Fruit fly (Drosophila melanogaster) whole organism, embryonic: Measurements from ENCODE around the gene CG43901.
A peak's percentile ranks its signal among the peaks of the same experiment; 100 is the strongest.

Experiments used
- Ada2b ChIP-seq: fragments of 200-800 bp; sonication (Bioruptor generic); IDR thresholded peaks from 2 replicates; pipeline ENCODE4 v1.3.6; 2022; ENCODE audit warnings: missing biosample characterization, missing genetic modification characterization
- Bdp1 ChIP-seq: fragments of 200-800 bp; sonication (Bioruptor generic); optimal IDR thresholded peaks from 3 replicates; lab custom pipeline; 2016; ENCODE audit warnings: missing biosample characterization, missing genetic modification characterization
- BtbVII ChIP-seq: fragments of 200-800 bp; sonication (Bioruptor generic); optimal IDR thresholded peaks from 3 replicates; lab custom pipeline; 2017; ENCODE audit warnings: missing biosample characterization, mild to moderate bottlenecking, missing genetic modification characterization
- CG10431 ChIP-seq: fragments of 200-800 bp; sonication (Bioruptor generic); optimal IDR thresholded peaks from 3 replicates; lab custom pipeline; 2018; ENCODE audit warnings: missing biosample characterization, mild to moderate bottlenecking, missing genetic modification characterization
- CG10565 ChIP-seq: fragments of 200-800 bp; sonication (Bioruptor generic); optimal IDR thresholded peaks from 3 replicates; lab custom pipeline; 2016; ENCODE audit warnings: missing biosample characterization, mild to moderate bottlenecking, missing genetic modification characterization
- CG11085 ChIP-seq: fragments of 200-800 bp; sonication (Bioruptor generic); IDR thresholded peaks from 2 replicates; pipeline ENCODE4 v1.3.6; 2022; ENCODE audit warnings: missing biosample characterization, missing genetic modification characterization
- CG11093 ChIP-seq: fragments of 200-800 bp; sonication (Bioruptor generic); IDR thresholded peaks from 3 replicates; pipeline ENCODE4 v1.3.6; 2022; ENCODE audit warnings: missing biosample characterization, missing genetic modification characterization
- CG12942 ChIP-seq: fragments of 200-800 bp; sonication (Bioruptor generic); optimal IDR thresholded peaks from 3 replicates; lab custom pipeline; 2016; ENCODE audit warnings: missing biosample characterization, missing genetic modification characterization
- CG13287 ChIP-seq: fragments of 200-800 bp; sonication (Bioruptor generic); IDR thresholded peaks from 2 replicates; pipeline ENCODE4 v1.3.6; 2022; ENCODE audit warnings: missing biosample characterization, missing genetic modification characterization; ENCODE audit not compliant: partially characterized antibody
- CG15514 ChIP-seq: fragments of 200-800 bp; sonication (Bioruptor generic); optimal IDR thresholded peaks from 3 replicates; lab custom pipeline; 2017; ENCODE audit warnings: missing biosample characterization, missing genetic modification characterization, mild to moderate bottlenecking, moderate library complexity, missing genetic modification reagents
- CG17186 ChIP-seq: fragments of 200-800 bp; sonication (Bioruptor generic); optimal IDR thresholded peaks from 3 replicates; lab custom pipeline; 2017; ENCODE audit warnings: missing biosample characterization, missing genetic modification reagents, missing genetic modification characterization
- CG18619 ChIP-seq: fragments of 200-800 bp; sonication (Bioruptor generic); optimal IDR thresholded peaks from 3 replicates; lab custom pipeline; 2017; ENCODE audit warnings: missing biosample characterization, mild to moderate bottlenecking, missing genetic modification characterization
- CG2889 ChIP-seq: fragments of 200-800 bp; sonication (Bioruptor generic); IDR thresholded peaks from 3 replicates; pipeline ENCODE4 v1.3.6; 2022; ENCODE audit warnings: missing biosample characterization, missing genetic modification characterization
- CG30020 ChIP-seq: fragments of 200-800 bp; optimal IDR thresholded peaks from 2 replicates; lab custom pipeline; 2019; ENCODE audit warnings: missing biosample characterization, mild to moderate bottlenecking, missing genetic modification characterization, moderate library complexity
- CG31388 ChIP-seq: fragments of 200-800 bp; sonication (Bioruptor generic); optimal IDR thresholded peaks from 2 replicates; lab custom pipeline; 2016; ENCODE audit warnings: missing biosample characterization, missing genetic modification characterization
- CG3838 ChIP-seq: fragments of 200-800 bp; sonication (Bioruptor generic); optimal IDR thresholded peaks from 3 replicates; lab custom pipeline; 2016; ENCODE audit warnings: missing biosample characterization, missing genetic modification characterization
- CG42726 ChIP-seq: fragments of 200-800 bp; sonication (Bioruptor generic); IDR thresholded peaks from 2 replicates; pipeline ENCODE4 v1.3.6; 2022; ENCODE audit warnings: missing biosample characterization, missing genetic modification characterization; ENCODE audit not compliant: partially characterized antibody
- CG43689 ChIP-seq: fragments of 200-800 bp; sonication (Bioruptor generic); IDR thresholded peaks from 2 replicates; pipeline ENCODE4 v1.3.6; 2022; ENCODE audit warnings: missing biosample characterization, missing genetic modification characterization
- CG6791 ChIP-seq: fragments of 200-800 bp; sonication (Bioruptor generic); IDR thresholded peaks from 3 replicates; pipeline ENCODE4 v1.3.6; 2022; ENCODE audit warnings: missing biosample characterization, missing genetic modification characterization; ENCODE audit not compliant: partially characterized antibody
- CG9876 ChIP-seq: fragments of 200-800 bp; sonication (Bioruptor generic); optimal IDR thresholded peaks from 2 replicates; lab custom pipeline; 2016; ENCODE audit warnings: missing biosample characterization, missing genetic modification characterization
- D19A ChIP-seq: fragments of 200-800 bp; optimal IDR thresholded peaks from 3 replicates; lab custom pipeline; 2019; ENCODE audit warnings: missing biosample characterization, mild to moderate bottlenecking, missing genetic modification characterization, moderate library complexity
- Gsc ChIP-seq: fragments of 200-800 bp; sonication (Bioruptor generic); IDR thresholded peaks from 2 replicates; pipeline ENCODE4 v1.3.6; 2022; ENCODE audit warnings: missing biosample characterization, missing genetic modification characterization
- H2.0 ChIP-seq: fragments of 200-800 bp; sonication (Bioruptor generic); IDR thresholded peaks from 2 replicates; pipeline ENCODE4 v1.3.6; 2022; ENCODE audit warnings: missing biosample characterization, missing genetic modification characterization
- Hey ChIP-seq: fragments of 200-800 bp; sonication (Bioruptor generic); optimal IDR thresholded peaks from 3 replicates; lab custom pipeline; 2018; ENCODE audit warnings: missing biosample characterization, mild to moderate bottlenecking, missing genetic modification characterization
- HmgD ChIP-seq: fragments of 200-800 bp; sonication (Bioruptor generic); optimal IDR thresholded peaks from 3 replicates; lab custom pipeline; 2016; ENCODE audit warnings: missing biosample characterization, missing genetic modification characterization
- HmgZ ChIP-seq: fragments of 200-800 bp; sonication (Bioruptor generic); optimal IDR thresholded peaks from 2 replicates; lab custom pipeline; 2018; ENCODE audit warnings: missing biosample characterization, mild to moderate bottlenecking, missing genetic modification characterization
- Jarid2 ChIP-seq: fragments of 200-800 bp; sonication (Bioruptor generic); optimal IDR thresholded peaks from 3 replicates; lab custom pipeline; 2017; ENCODE audit warnings: mild to moderate bottlenecking, missing biosample characterization, missing genetic modification reagents, missing genetic modification characterization
- Oaz ChIP-seq: fragments of 200-800 bp; sonication (Bioruptor generic); IDR thresholded peaks from 2 replicates; pipeline ENCODE4 v1.3.6; 2022; ENCODE audit warnings: missing biosample characterization, missing genetic modification characterization
- Opbp ChIP-seq: fragments of 200-800 bp; sonication (Bioruptor generic); IDR thresholded peaks from 3 replicates; pipeline ENCODE4 v1.3.6; 2022; ENCODE audit warnings: missing biosample characterization, missing genetic modification characterization; ENCODE audit not compliant: partially characterized antibody
- Poxn ChIP-seq: fragments of 200-800 bp; sonication (Bioruptor generic); IDR thresholded peaks from 2 replicates; pipeline ENCODE4 v1.3.6; 2022; ENCODE audit warnings: missing biosample characterization, missing genetic modification characterization
- Sox102F ChIP-seq: fragments of 200-800 bp; sonication (Bioruptor generic); optimal IDR thresholded peaks from 2 replicates; lab custom pipeline; 2018; ENCODE audit warnings: missing biosample characterization, mild to moderate bottlenecking, missing genetic modification characterization, moderate library complexity
- Sry-β ChIP-seq: fragments of 200-800 bp; sonication (Bioruptor generic); optimal IDR thresholded peaks from 2 replicates; lab custom pipeline; 2018; ENCODE audit warnings: missing biosample characterization, mild to moderate bottlenecking, missing genetic modification characterization, moderate library complexity
- TFAM ChIP-seq: fragments of 200-800 bp; sonication (Bioruptor generic); optimal IDR thresholded peaks from 2 replicates; lab custom pipeline; 2017; ENCODE audit warnings: missing biosample characterization, missing genetic modification characterization, inconsistent platforms
- Taf1 ChIP-seq: fragments of 200-800 bp; sonication (Bioruptor generic); IDR thresholded peaks from 2 replicates; pipeline ENCODE4 v1.3.6; 2022; ENCODE audit warnings: missing biosample characterization, missing genetic modification characterization
- dysf ChIP-seq: fragments of 200-800 bp; sonication (Bioruptor generic); IDR thresholded peaks from 3 replicates; pipeline ENCODE4 v1.3.6; 2022; ENCODE audit warnings: missing biosample characterization, missing genetic modification characterization
- exex ChIP-seq: fragments of 200-800 bp; sonication (Bioruptor generic); optimal IDR thresholded peaks from 4 replicates; lab custom pipeline; 2018; ENCODE audit warnings: missing biosample characterization, mild to moderate bottlenecking, missing genetic modification characterization, moderate library complexity
- fd3F ChIP-seq: fragments of 200-800 bp; sonication (Bioruptor generic); optimal IDR thresholded peaks from 2 replicates; lab custom pipeline; 2018; ENCODE audit warnings: missing biosample characterization, mild to moderate bottlenecking, missing genetic modification characterization, moderate library complexity
- gsb-n ChIP-seq: fragments of 200-800 bp; sonication (Bioruptor generic); optimal IDR thresholded peaks from 3 replicates; lab custom pipeline; 2018; ENCODE audit warnings: missing biosample characterization, mild to moderate bottlenecking, missing genetic modification characterization
- hkb ChIP-seq, 2 experiments: fragments of 200-800 bp in 1 of 2; fragments of >200 bp in 1 of 2; sonication (Bioruptor generic) in 1 of 2; IDR thresholded peaks in 1 of 2; optimal IDR thresholded peaks in 1 of 2; 2 replicates each; pipeline versions ENCODE4 v1.3.6 to Lab custom; 2017 to 2022; ENCODE audit warnings: missing biosample characterization in 1 of 2, missing genetic modification characterization in 1 of 2
- ken ChIP-seq: fragments of 200-800 bp; sonication (Bioruptor generic); IDR thresholded peaks from 3 replicates; pipeline ENCODE4 v1.3.6; 2022; ENCODE audit warnings: missing biosample characterization, missing genetic modification characterization
- lab ChIP-seq: fragments of 200-800 bp; sonication (Bioruptor generic); optimal IDR thresholded peaks from 3 replicates; lab custom pipeline; 2017; ENCODE audit warnings: missing biosample characterization, missing genetic modification characterization, mild to moderate bottlenecking, moderate library complexity, missing genetic modification reagents
- lbe ChIP-seq: fragments of 200-800 bp; sonication (Bioruptor generic); optimal IDR thresholded peaks from 2 replicates; lab custom pipeline; 2016; ENCODE audit warnings: missing biosample characterization, mild to moderate bottlenecking, missing genetic modification characterization
- lilli ChIP-seq: fragments of 200-800 bp; sonication (Bioruptor generic); optimal IDR thresholded peaks from 3 replicates; lab custom pipeline; 2016; ENCODE audit warnings: missing biosample characterization, missing genetic modification characterization
- mld ChIP-seq: fragments of 200-800 bp; sonication (Bioruptor generic); IDR thresholded peaks from 3 replicates; pipeline ENCODE4 v1.3.6; 2022; ENCODE audit warnings: missing biosample characterization, missing genetic modification characterization; ENCODE audit not compliant: partially characterized antibody
- pnt ChIP-seq: fragments of 200-800 bp; sonication (Bioruptor generic); optimal IDR thresholded peaks from 3 replicates; lab custom pipeline; 2016; ENCODE audit warnings: missing biosample characterization, missing genetic modification characterization
- tna ChIP-seq: fragments of 200-800 bp; sonication (Bioruptor generic); IDR thresholded peaks from 2 replicates; pipeline ENCODE4 v1.3.6; 2022; ENCODE audit warnings: missing biosample characterization, missing genetic modification characterization; ENCODE audit not compliant: partially characterized antibody
- toy ChIP-seq: fragments of 200-800 bp; sonication (Bioruptor generic); IDR thresholded peaks from 2 replicates; pipeline ENCODE4 v1.3.6; 2022; ENCODE audit warnings: missing biosample characterization, missing genetic modification characterization
- unc-4 ChIP-seq: fragments of 200-800 bp; sonication (Bioruptor generic); IDR thresholded peaks from 2 replicates; pipeline ENCODE4 v1.3.6; 2022; ENCODE audit warnings: missing biosample characterization, missing genetic modification characterization; ENCODE audit not compliant: partially characterized antibody
- usp ChIP-seq: fragments of >200 bp; optimal IDR thresholded peaks from 2 replicates; lab custom pipeline; 2017; ENCODE audit warnings: missing biosample characterization, missing genetic modification characterization

Gene CG43901

DNA sequence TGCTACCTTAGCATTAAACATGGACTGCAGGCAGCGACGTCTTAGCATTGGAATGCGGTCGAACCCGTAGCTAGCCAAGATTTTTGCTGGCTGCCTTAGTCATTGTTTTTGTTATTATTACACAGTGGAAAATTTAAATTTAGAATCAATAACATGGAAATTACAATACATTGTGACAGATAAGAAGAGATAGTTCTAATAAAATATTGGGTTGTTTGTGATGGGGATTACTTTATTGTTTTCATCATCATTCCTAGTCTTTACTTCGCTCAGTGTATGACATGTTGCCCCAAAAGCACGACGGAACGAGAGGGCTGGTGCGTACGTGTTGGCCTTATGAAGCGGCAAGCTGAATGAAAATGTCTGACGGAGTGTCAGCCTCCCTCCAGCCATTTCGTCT lies 31.0 kb downstream of the CG43901 start (continued):
- TF ChIP-seq toy (GFP tag; lab: Robert Waterston, UW) (peak; percentile 68), unc-4 (GFP tag; lab: Robert Waterston, UW) (no peak), CG11093 (GFP tag; lab: Robert Waterston, UW) (peak; percentile 76; the same call in 1 of the 3 replicates), BtbVII (peak; percentile 74), CG10431 (GFP tag; lab: Kevin White, UChicago) (peak; percentile 15), TFAM (GFP tag; lab: Kevin White, UChicago) (no peak), CG9876 (GFP tag; lab: Kevin White, UChicago) (peak; percentile 34), D19A (tag; lab: Kevin White, UChicago) (peak; percentile 75), CG3838 (GFP tag; lab: Kevin White, UChicago) (peak; percentile 18), Bdp1 (GFP tag; lab: Kevin White, UChicago) (peak; percentile 58), CG15514 (GFP tag; lab: Kevin White, UChicago) (peak; percentile 57), tna (GFP tag; lab: Robert Waterston, UW) (no peak), CG6791 (no peak), HmgD (no peak), ken (GFP tag; lab: Robert Waterston, UW) (peak; percentile 83), usp (GFP tag; lab: Kevin White, UChicago) (no peak), HmgZ (tag; lab: Kevin White, UChicago) (peak; percentile 88), CG2889 (GFP tag; lab: Robert Waterston, UW) (peak; percentile 52; the same call in 1 of the 3 replicates), gsb-n (tag; lab: Kevin White, UChicago) (peak; percentile 77), H2.0 (GFP tag; lab: Robert Waterston, UW) (peak; percentile 89), fd3F (peak; percentile 77), CG11085 (GFP tag; lab: Robert Waterston, UW) (peak; percentile 62), pnt (GFP tag; lab: Kevin White, UChicago) (peak; percentile 83), Opbp (GFP tag; lab: Robert Waterston, UW) (no peak), CG12942 (GFP tag; lab: Kevin White, UChicago) (peak; percentile 76), lilli (GFP tag; lab: Kevin White, UChicago) (peak; percentile 81), Taf1 (peak; percentile 68; the same call in 1 of the 2 replicates), CG17186 (GFP tag; lab: Kevin White, UChicago) (no peak), Oaz (peak; percentile 79), CG10565 (GFP tag; lab: Kevin White, UChicago) (peak; percentile 9), Sox102F (GFP tag; lab: Kevin White, UChicago) (peak; percentile 91), exex (tag; lab: Kevin White, UChicago) (peak; percentile 48), Sry-β (GFP tag; lab: Kevin White, UChicago) (no peak), CG43689 (GFP tag; lab: Robert Waterston, UW) (peak; percentile 74), lbe (GFP tag; lab: Kevin White, UChicago) (no peak), CG13287 (no peak), CG18619 (GFP tag; lab: Kevin White, UChicago) (peak; percentile 60), Poxn (no peak), CG30020 (peak; percentile 42), lab (peak; percentile 90), Ada2b (GFP tag; lab: Robert Waterston, UW) (peak; percentile 86), hkb (optimal IDR thresholded peaks at IDR 0.05; lab: Kevin White, UChicago) (no peak), hkb (GFP tag; IDR thresholded peaks at IDR 0.05; lab: Robert Waterston, UW) (peak; percentile 90), CG42726 (GFP tag; lab: Robert Waterston, UW) (no peak), Jarid2 (GFP tag; lab: Kevin White, UChicago) (peak; percentile 8), Gsc (GFP tag; lab: Robert Waterston, UW) (peak; percentile 44; the same call in 1 of the 2 replicates), dysf (GFP tag; lab: Robert Waterston, UW) (peak; percentile 88), CG31388 (GFP tag; lab: Kevin White, UChicago) (peak; percentile 38), mld (GFP tag; lab: Robert Waterston, UW) (no peak), Hey (tag; lab: Kevin White, UChicago) (peak; percentile 46)
